Worm (Caenorhabditis elegans) whole organism, L4 larva: Measurements from ENCODE around the gene ZK673.5.
"Not testable (repeated sequence)": the region's sequence is repeated elsewhere in the genome, so short reads cannot be mapped to it uniquely, and the experiment has no call there.

Experiments
- F10B5.3 ChIP-seq: sonication (generic microtip); optimal IDR thresholded peaks from 2 replicates; lab custom pipeline; 2016; ENCODE audit warnings: mild to moderate bottlenecking, missing genetic modification characterization, missing compliant biosample characterization
- F44E2.7 ChIP-seq: fragments of 200-800 bp; sonication (Bioruptor generic); IDR thresholded peaks from 2 replicates; pipeline ENCODE4 v2.1.2; 2022; ENCODE audit warnings: missing genetic modification characterization, missing compliant biosample characterization
- Y105C5A.15 ChIP-seq: fragments of 200-800 bp; sonication (Bioruptor generic); IDR thresholded peaks from 2 replicates; pipeline ENCODE4 v1.3.6; 2022; ENCODE audit warnings: missing genetic modification characterization, missing compliant biosample characterization
- Y75B8A.6 ChIP-seq: fragments of 200-800 bp; sonication (Bioruptor generic); IDR thresholded peaks from 2 replicates; pipeline ENCODE4 v1.3.6; 2022; ENCODE audit warnings: missing genetic modification reagents, missing genetic modification characterization, missing compliant biosample characterization
- aha-1 ChIP-seq: fragments of 150-350 bp; peaks from one replicate; lab custom pipeline; 2014; ENCODE audit warnings: missing biosample characterization, missing genetic modification characterization
- aly-2 ChIP-seq: sonication (generic microtip); optimal IDR thresholded peaks from 2 replicates; lab custom pipeline; 2018; ENCODE audit warnings: missing biosample characterization, missing genetic modification characterization
- arid-1 ChIP-seq: fragments of 200-800 bp; sonication (Bioruptor generic); conservative IDR thresholded peaks from 2 replicates; pipeline ENCODE4 v1.3.6; 2022; ENCODE audit warnings: missing genetic modification reagents, missing genetic modification characterization, missing compliant biosample characterization
- attf-4 ChIP-seq: sonication (generic microtip); optimal IDR thresholded peaks from 3 replicates; lab custom pipeline; 2017; ENCODE audit warnings: missing biosample characterization, missing genetic modification characterization
- ceh-28 ChIP-seq: fragments of 150-350 bp; optimal IDR thresholded peaks from 2 replicates; lab custom pipeline; 2014; ENCODE audit warnings: missing biosample characterization, missing genetic modification reagents, missing genetic modification characterization
- ceh-82 ChIP-seq: sonication (generic microtip); optimal IDR thresholded peaks from 2 replicates; lab custom pipeline; 2017; ENCODE audit warnings: missing biosample characterization, missing genetic modification characterization
- ces-1 ChIP-seq: fragments of 150-350 bp; sonication (generic microtip); optimal IDR thresholded peaks from 4 replicates; lab custom pipeline; 2014; ENCODE audit warnings: missing biosample characterization, missing genetic modification reagents, missing genetic modification characterization
- cey-2 ChIP-seq: sonication (generic microtip); optimal IDR thresholded peaks from 3 replicates; lab custom pipeline; 2017; ENCODE audit warnings: missing genetic modification characterization, mild to moderate bottlenecking, missing compliant biosample characterization, antibody characterized with exemption, borderline replicate concordance; ENCODE audit not compliant: insufficient read depth
- daf-16 ChIP-seq, 3 experiments: sonication (generic microtip); optimal IDR thresholded peaks; 2 replicates each; lab custom pipeline; 2016 to 2017; ENCODE audit warnings: missing genetic modification characterization in 3 of 3, missing genetic modification reagents in 3 of 3, mild to moderate bottlenecking in 2 of 3, missing compliant biosample characterization in 2 of 3, missing biosample characterization in 1 of 3, moderate library complexity in 1 of 3
- dmd-6 ChIP-seq: fragments of 200-800 bp; sonication (Bioruptor generic); IDR thresholded peaks from 2 replicates; pipeline ENCODE4 v1.3.6; 2022; ENCODE audit warnings: missing genetic modification reagents, missing genetic modification characterization, missing compliant biosample characterization
- dmd-9 ChIP-seq: fragments of 200-800 bp; sonication (Bioruptor generic); IDR thresholded peaks from 2 replicates; pipeline ENCODE4 v1.3.6; 2022; ENCODE audit warnings: missing genetic modification reagents, missing genetic modification characterization, missing compliant biosample characterization
- duxl-1 ChIP-seq: sonication (generic microtip); optimal IDR thresholded peaks from 2 replicates; lab custom pipeline; 2016; ENCODE audit warnings: mild to moderate bottlenecking, missing genetic modification characterization, moderate library complexity, missing compliant biosample characterization; ENCODE audit not compliant: poor library complexity
- dve-1 ChIP-seq: sonication (generic microtip); optimal IDR thresholded peaks from 2 replicates; lab custom pipeline; 2017; ENCODE audit warnings: antibody characterized with exemption, mild to moderate bottlenecking, missing genetic modification characterization, missing compliant biosample characterization; ENCODE audit not compliant: insufficient read depth
- egl-27 ChIP-seq: sonication (generic microtip); optimal IDR thresholded peaks from 3 replicates; lab custom pipeline; 2017; ENCODE audit warnings: missing biosample characterization, missing genetic modification reagents, missing genetic modification characterization
- hlh-11 ChIP-seq: fragments of 200-800 bp; sonication (Bioruptor generic); optimal IDR thresholded peaks from 2 replicates; lab custom pipeline; 2018; ENCODE audit warnings: mild to moderate bottlenecking, missing genetic modification characterization, missing compliant biosample characterization
- hlh-30 ChIP-seq: sonication (generic microtip); optimal IDR thresholded peaks from 2 replicates; lab custom pipeline; 2017; ENCODE audit warnings: antibody characterized with exemption, mild to moderate bottlenecking, missing genetic modification characterization, missing compliant biosample characterization; ENCODE audit not compliant: insufficient read depth
- jun-1 ChIP-seq: fragments of 150-350 bp; optimal IDR thresholded peaks from 2 replicates; lab custom pipeline; 2014; ENCODE audit warnings: missing biosample characterization, missing genetic modification reagents, missing genetic modification characterization
- lin-13 ChIP-seq: fragments of 150-350 bp; optimal IDR thresholded peaks from 2 replicates; lab custom pipeline; 2014; ENCODE audit warnings: missing biosample characterization, missing genetic modification reagents, missing genetic modification characterization
- lin-38 ChIP-seq: fragments of 200-800 bp; sonication (Bioruptor generic); IDR thresholded peaks from 2 replicates; pipeline ENCODE4 v1.3.6; 2022; ENCODE audit warnings: missing genetic modification reagents, missing genetic modification characterization, missing compliant biosample characterization
- mdl-1 ChIP-seq, 2 experiments: fragments of 150-350 bp in 1 of 2; sonication (generic microtip) in 1 of 2; optimal IDR thresholded peaks; 2 replicates each; lab custom pipeline; 2014 to 2017; ENCODE audit warnings: missing biosample characterization in 2 of 2, missing genetic modification characterization in 2 of 2
- mdt-29 ChIP-seq: fragments of 200-800 bp; sonication (Bioruptor generic); IDR thresholded peaks from 2 replicates; pipeline ENCODE4 v1.3.6; 2022; ENCODE audit warnings: missing genetic modification reagents, missing genetic modification characterization, missing compliant biosample characterization
- mxl-3 ChIP-seq: fragments of 200-800 bp; sonication (Bioruptor generic); optimal IDR thresholded peaks from 2 replicates; lab custom pipeline; 2018; ENCODE audit warnings: mild to moderate bottlenecking, missing genetic modification characterization, missing compliant biosample characterization
- nhr-10 ChIP-seq: fragments of 150-350 bp; optimal IDR thresholded peaks from 2 replicates; lab custom pipeline; 2014; ENCODE audit warnings: missing biosample characterization, missing genetic modification characterization
- nhr-111 ChIP-seq: fragments of 200-800 bp; sonication (Bioruptor generic); optimal IDR thresholded peaks from 2 replicates; lab custom pipeline; 2018; ENCODE audit warnings: mild to moderate bottlenecking, missing genetic modification characterization, missing compliant biosample characterization
- nhr-28 ChIP-seq: fragments of 150-350 bp; optimal IDR thresholded peaks from 2 replicates; lab custom pipeline; 2014; ENCODE audit warnings: missing biosample characterization, missing genetic modification characterization
- nhr-42 ChIP-seq: fragments of 200-800 bp; sonication (Bioruptor generic); IDR thresholded peaks from 2 replicates; pipeline ENCODE4 v1.3.6; 2022; ENCODE audit warnings: missing genetic modification characterization, missing compliant biosample characterization
- nhr-6 ChIP-seq: fragments of 150-350 bp; optimal IDR thresholded peaks from 2 replicates; lab custom pipeline; 2014; ENCODE audit warnings: missing biosample characterization, missing genetic modification characterization
- nhr-77 ChIP-seq: fragments of 150-350 bp; optimal IDR thresholded peaks from 2 replicates; lab custom pipeline; 2014; ENCODE audit warnings: missing biosample characterization, missing genetic modification characterization
- pqm-1 ChIP-seq: sonication (generic microtip); optimal IDR thresholded peaks from 2 replicates; lab custom pipeline; 2017; ENCODE audit warnings: missing biosample characterization, missing genetic modification characterization
- rbr-2 ChIP-seq: sonication (generic microtip); optimal IDR thresholded peaks from 2 replicates; lab custom pipeline; 2016; ENCODE audit warnings: missing genotype, missing genetic modification characterization, missing compliant biosample characterization
- set-16 ChIP-seq: fragments of 200-800 bp; sonication (Bioruptor generic); IDR thresholded peaks from 2 replicates; pipeline ENCODE4 v1.3.6; 2022; ENCODE audit warnings: missing genetic modification reagents, missing genetic modification characterization, missing compliant biosample characterization
- snpc-1.2 ChIP-seq: fragments of 200-800 bp; sonication (Bioruptor generic); IDR thresholded peaks from 2 replicates; pipeline ENCODE4 v1.3.6; 2022; ENCODE audit warnings: missing genetic modification reagents, missing genetic modification characterization, missing compliant biosample characterization
- snpc-4 ChIP-seq: fragments of 150-350 bp; optimal IDR thresholded peaks from 2 replicates; lab custom pipeline; 2014; ENCODE audit warnings: missing biosample characterization, missing genetic modification characterization
- unc-39 ChIP-seq: sonication (generic microtip); optimal IDR thresholded peaks from 2 replicates; lab custom pipeline; 2017; ENCODE audit warnings: missing biosample characterization, missing genetic modification characterization
- unc-62 ChIP-seq, 3 experiments: fragments of 150-350 bp in 1 of 3; sonication (generic microtip); optimal IDR thresholded peaks in 2 of 3; peaks in 1 of 3; 1 replicate in 1 of 3; 2 replicates in 2 of 3; lab custom pipeline; 2014 to 2017; ENCODE audit warnings: missing biosample characterization in 3 of 3, missing genetic modification characterization in 3 of 3, missing genetic modification reagents in 3 of 3, missing genotype in 1 of 3
- zip-11 ChIP-seq: fragments of 200-800 bp; sonication (Bioruptor generic); IDR thresholded peaks from 2 replicates; pipeline ENCODE4 v1.3.6; 2022; ENCODE audit warnings: missing genetic modification characterization, missing compliant biosample characterization

The ZK673.5 gene

ce11 chrII:10437840-10438239 is 23.5 kb upstream of the ZK673.5 start:
- TF ChIP-seq unc-39 (tag; lab: Kevin White, UChicago) (no peak), aha-1 (tag; lab: Kevin White, UChicago) (peak; percentile 94)

- TF ChIP-seq mdt-29 (no peak), aly-2 (tag; lab: Kevin White, UChicago) (no peak), nhr-42 (no peak), unc-39 (tag; lab: Kevin White, UChicago) (no peak), F10B5.3 (tag; lab: Kevin White, UChicago) (no peak), nhr-6 (tag; lab: Kevin White, UChicago) (no peak), mdl-1 (tag; optimal IDR thresholded peaks at IDR 0.05; lab: Kevin White, UChicago) (no peak), cey-2 (tag; lab: Kevin White, UChicago) (no peak), jun-1 (tag; lab: Kevin White, UChicago) (no peak), arid-1 (GFP tag; lab: Robert Waterston, UW) (no peak), ceh-82 (tag; lab: Kevin White, UChicago) (no peak), nhr-10 (no peak), daf-16 (GFP tag; optimal IDR thresholded peaks at IDR 0.05; lab: Kevin White, UChicago) (no peak), daf-16 (tag; optimal IDR thresholded peaks at IDR 0.05; lab: Kevin White, UChicago) (no peak), lin-38 (no peak), snpc-1.2 (GFP tag; lab: Robert Waterston, UW) (no peak), ces-1 (GFP tag; lab: Kevin White, UChicago) (no peak)
Measured at ce11 chrII:10439976-10440375, 21.3 kb upstream of the ZK673.5 start, which contains the start of gene E04D5.4. E04D5.4 (plus strand) TSS chrII:10440276.

- TF ChIP-seq unc-62 (GFP tag; optimal IDR thresholded peaks at IDR 0.05 in 1 of 2; lab: Kevin White, UChicago): peak in 1 of 2 experiments; percentile 56
- TF ChIP-seq unc-62 (tag; optimal IDR thresholded peaks at IDR 0.05; lab: Kevin White, UChicago): not testable (repeated sequence)
Measured at ce11 chrII:10442846-10443245, 18.5 kb upstream of the ZK673.5 start, which contains the start of gene ZK673.1. ZK673.1 (plus strand) TSS chrII:10443146.

ce11 chrII:10443898-10444297 is 17.4 kb upstream of the ZK673.5 start:
- TF ChIP-seq F44E2.7 (GFP tag; lab: Robert Waterston, UW) (no peak), dmd-6 (peak; percentile 83), unc-39 (tag; lab: Kevin White, UChicago) (no peak), Y75B8A.6 (GFP tag; lab: Robert Waterston, UW) (no peak), mxl-3 (GFP tag; lab: Kevin White, UChicago) (peak; percentile 23), snpc-4 (tag; lab: Kevin White, UChicago) (no peak), duxl-1 (no peak), rbr-2 (tag; lab: Kevin White, UChicago) (no peak), dmd-9 (GFP tag; lab: Robert Waterston, UW) (no peak), attf-4 (tag; lab: Kevin White, UChicago) (no peak), hlh-30 (peak; percentile 58), ceh-28 (tag; lab: Kevin White, UChicago) (no peak), nhr-77 (peak; percentile 18), hlh-11 (peak; percentile 56), dve-1 (tag; lab: Kevin White, UChicago) (peak; percentile 51), lin-38 (no peak), Y105C5A.15 (GFP tag; lab: Robert Waterston, UW) (no peak), arid-1 (GFP tag; lab: Robert Waterston, UW) (no peak), egl-27 (tag; lab: Kevin White, UChicago) (no peak), lin-13 (GFP tag; lab: Kevin White, UChicago) (no peak), nhr-111 (GFP tag; lab: Kevin White, UChicago) (no peak), snpc-1.2 (GFP tag; lab: Robert Waterston, UW) (no peak), mdl-1 (tag; optimal IDR thresholded peaks at IDR 0.05; lab: Kevin White, UChicago) (peak in 1 of 2 experiments; percentile 19), daf-16 (GFP tag; optimal IDR thresholded peaks at IDR 0.05; lab: Kevin White, UChicago) (no peak), daf-16 (tag; optimal IDR thresholded peaks at IDR 0.05; lab: Kevin White, UChicago) (peak; percentile 46), zip-11 (GFP tag; lab: Robert Waterston, UW) (no peak), pqm-1 (tag; lab: Kevin White, UChicago) (peak; percentile 42), nhr-28 (tag; lab: Kevin White, UChicago) (peak; percentile 62), set-16 (no peak)
- TF ChIP-seq, all 104 proteins: peak for 10
